Fruit fly (Drosophila melanogaster): ENCODE data around the gene p38a.
A peak's percentile ranks its signal among the peaks of the same experiment; 100 is the strongest.

The p38a gene

dm6 chr3R:24169362-24169761 lies 17.2 kb upstream of the p38a start, which contains the start of gene CG5510 (continued):
- no peak for TF ChIP-seq psq (GFP tag; optimal IDR thresholded peaks at IDR 0.05)
- peak; percentile 25 for TF ChIP-seq Blimp-1 (GFP tag; optimal IDR thresholded peaks at IDR 0.05)
- peak; percentile 98 for TF ChIP-seq MBD-R2 (GFP tag; IDR thresholded peaks at IDR 0.05)
- TF ChIP-seq fd64A (GFP tag; optimal IDR thresholded peaks at IDR 0.05), result no peak
- TF ChIP-seq Dip3 (GFP tag; optimal IDR thresholded peaks at IDR 0.05), result peak; percentile 6
- TF ChIP-seq salm (tag; optimal IDR thresholded peaks at IDR 0.05), result no peak
- peak; percentile 98 for TF ChIP-seq CG16813 (GFP tag; IDR thresholded peaks at IDR 0.05; ENCODE audit: partially characterized antibody)
- TF ChIP-seq CG15696 (tag; optimal IDR thresholded peaks at IDR 0.05), result no peak
- no peak for TF ChIP-seq D (optimal IDR thresholded peaks at IDR 0.05)
- no peak for TF ChIP-seq D (GFP tag; optimal IDR thresholded peaks at IDR 0.05)
- peak; percentile 86 for TF ChIP-seq CG2129 (GFP tag; IDR thresholded peaks at IDR 0.05; ENCODE audit: partially characterized antibody)
- TF ChIP-seq dysf (GFP tag; IDR thresholded peaks at IDR 0.05), result peak; percentile 25; the same call in 1 of the 3 replicates
- TF ChIP-seq pum (GFP tag; optimal IDR thresholded peaks at IDR 0.05), result peak; percentile 52
- TF ChIP-seq nerfin-2 (GFP tag; IDR thresholded peaks at IDR 0.05; ENCODE audit: partially characterized antibody), result peak; percentile 98
- peak; percentile 65 for TF ChIP-seq Xbp1 (GFP tag; optimal IDR thresholded peaks at IDR 0.05)
- TF ChIP-seq CG4730 (GFP tag; IDR thresholded peaks at IDR 0.05), result no peak
- TF ChIP-seq Eip74EF (GFP tag; optimal IDR thresholded peaks at IDR 0.05), result no peak
- peak; percentile 86 for TF ChIP-seq CG1603 (tag; optimal IDR thresholded peaks at IDR 0.05)
- TF ChIP-seq CG16815 (GFP tag; optimal IDR thresholded peaks at IDR 0.05), result no peak
- no peak for TF ChIP-seq Oli (tag; optimal IDR thresholded peaks at IDR 0.05)
- peak; percentile 96 for TF ChIP-seq hb (GFP tag; IDR thresholded peaks at IDR 0.05; ENCODE audit: partially characterized antibody)
- no peak for TF ChIP-seq usp (GFP tag; optimal IDR thresholded peaks at IDR 0.05)
- peak; percentile 23 for TF ChIP-seq p53 (GFP tag; optimal IDR thresholded peaks at IDR 0.05)
- TF ChIP-seq Ets97D (GFP tag; optimal IDR thresholded peaks at IDR 0.05), result peak; percentile 84
- TF ChIP-seq CG15514 (GFP tag; optimal IDR thresholded peaks at IDR 0.05), result peak; percentile 88
- TF ChIP-seq Adf1 (GFP tag; IDR thresholded peaks at IDR 0.05), result peak; percentile 38; the same call in 1 of the 2 replicates
- no peak for TF ChIP-seq CG6683 (GFP tag; optimal IDR thresholded peaks at IDR 0.05)
- TF ChIP-seq vnd (GFP tag; IDR thresholded peaks at IDR 0.05; ENCODE audit: partially characterized antibody), result peak; percentile 97
- TF ChIP-seq Rx (GFP tag; IDR thresholded peaks at IDR 0.05), result 0 out of 2 replicates have a peak, but pooled peaks have one; percentile 27
- TF ChIP-seq fu2 (GFP tag; optimal IDR thresholded peaks at IDR 0.05), result peak; percentile 24
- peak; percentile 23 for TF ChIP-seq bcd (GFP tag; optimal IDR thresholded peaks at IDR 0.05)
- TF ChIP-seq CG14860 (GFP tag; IDR thresholded peaks at IDR 0.05; ENCODE audit: partially characterized antibody), result peak; percentile 96
- TF ChIP-seq HLH4C (GFP tag; IDR thresholded peaks at IDR 0.05; ENCODE audit: partially characterized antibody), result peak; percentile 98
- TF ChIP-seq CG12942 (GFP tag; optimal IDR thresholded peaks at IDR 0.05), result peak; percentile 26
- peak; percentile 22 for TF ChIP-seq CG34376 (GFP tag; optimal IDR thresholded peaks at IDR 0.05)
- TF ChIP-seq cato (GFP tag; optimal IDR thresholded peaks at IDR 0.05; ENCODE audit: borderline replicate concordance), result no peak
- TF ChIP-seq CG10565 (GFP tag; optimal IDR thresholded peaks at IDR 0.05), result no peak
- TF ChIP-seq CG10654 (GFP tag; optimal IDR thresholded peaks at IDR 0.05), result no peak
- TF ChIP-seq vvl (GFP tag; IDR thresholded peaks at IDR 0.05), result peak; percentile 73
- TF ChIP-seq CG32532 (GFP tag; IDR thresholded peaks at IDR 0.05), result peak; percentile 65
- TF ChIP-seq GATAe (GFP tag; conservative IDR thresholded peaks at IDR 0.05), result no peak
- TF ChIP-seq CG10321 (GFP tag; IDR thresholded peaks at IDR 0.05), result no peak
- TF ChIP-seq Dfd (GFP tag; optimal IDR thresholded peaks at IDR 0.05), result no peak
- no peak for TF ChIP-seq CG30020 (tag; optimal IDR thresholded peaks at IDR 0.05)
- peak; percentile 66 for TF ChIP-seq zfh2 (GFP tag; optimal IDR thresholded peaks at IDR 0.05)
- TF ChIP-seq CG11695 (GFP tag; IDR thresholded peaks at IDR 0.05), result no peak; the same call in 2 of the 3 replicates
- TF ChIP-seq ems (GFP tag; optimal IDR thresholded peaks at IDR 0.05), result peak; percentile 71
- TF ChIP-seq Dek (tag; optimal IDR thresholded peaks at IDR 0.05), result peak; percentile 32
- TF ChIP-seq shn (GFP tag; optimal IDR thresholded peaks at IDR 0.05), result peak; percentile 67
- no peak for TF ChIP-seq Ada2b (GFP tag; IDR thresholded peaks at IDR 0.05)
